Worm (Caenorhabditis elegans) whole organism, L4 larva: Measurements from ENCODE around the gene bbs-8.

Source experiments
- F37D6.2 ChIP-seq: sonication (generic microtip); optimal IDR thresholded peaks from 2 replicates; lab custom pipeline; 2016; ENCODE audit warnings: mild to moderate bottlenecking, missing genetic modification characterization, missing compliant biosample characterization
- ZK546.5 ChIP-seq, 2 experiments: sonication (generic microtip); optimal IDR thresholded peaks; 2 replicates each; lab custom pipeline; 2017; ENCODE audit warnings: missing biosample characterization in 2 of 2, missing genetic modification characterization in 2 of 2
- aha-1 ChIP-seq: fragments of 150-350 bp; peaks from one replicate; lab custom pipeline; 2014; ENCODE audit warnings: missing biosample characterization, missing genetic modification characterization
- ama-1 ChIP-seq: fragments of 150-350 bp; optimal IDR thresholded peaks from 2 replicates; lab custom pipeline; 2014; ENCODE audit warnings: inconsistent platforms, mixed read lengths
- arid-1 ChIP-seq: fragments of 200-800 bp; sonication (Bioruptor generic); conservative IDR thresholded peaks from 2 replicates; pipeline ENCODE4 v1.3.6; 2022; ENCODE audit warnings: missing genetic modification reagents, missing genetic modification characterization, missing compliant biosample characterization
- attf-4 ChIP-seq: sonication (generic microtip); optimal IDR thresholded peaks from 3 replicates; lab custom pipeline; 2017; ENCODE audit warnings: missing biosample characterization, missing genetic modification characterization
- ceh-32 ChIP-seq: sonication (generic microtip); optimal IDR thresholded peaks from 2 replicates; lab custom pipeline; 2016; ENCODE audit warnings: mild to moderate bottlenecking, missing genetic modification characterization, missing compliant biosample characterization; ENCODE audit not compliant: poor library complexity
- ctbp-1 ChIP-seq: fragments of 200-800 bp; sonication (Bioruptor generic); IDR thresholded peaks from 2 replicates; pipeline ENCODE4 v1.3.6; 2022; ENCODE audit warnings: missing genetic modification reagents, missing genetic modification characterization, missing compliant biosample characterization
- daf-12 ChIP-seq: fragments of 150-350 bp; optimal IDR thresholded peaks from 2 replicates; lab custom pipeline; 2014; ENCODE audit warnings: missing biosample characterization, missing genetic modification reagents, missing genetic modification characterization
- daf-16 ChIP-seq, 3 experiments: sonication (generic microtip); optimal IDR thresholded peaks; 2 replicates each; lab custom pipeline; 2016 to 2017; ENCODE audit warnings: missing genetic modification characterization in 3 of 3, missing genetic modification reagents in 3 of 3, mild to moderate bottlenecking in 2 of 3, missing compliant biosample characterization in 2 of 3, missing biosample characterization in 1 of 3, moderate library complexity in 1 of 3
- daf-8 ChIP-seq: fragments of 200-800 bp; sonication (Bioruptor generic); IDR thresholded peaks from 2 replicates; pipeline ENCODE4 v1.3.6; 2022; ENCODE audit warnings: missing genetic modification characterization, missing compliant biosample characterization
- dmd-6 ChIP-seq: fragments of 200-800 bp; sonication (Bioruptor generic); IDR thresholded peaks from 2 replicates; pipeline ENCODE4 v1.3.6; 2022; ENCODE audit warnings: missing genetic modification reagents, missing genetic modification characterization, missing compliant biosample characterization
- dmd-8 ChIP-seq: fragments of 200-800 bp; sonication (Bioruptor generic); IDR thresholded peaks from 2 replicates; pipeline ENCODE4 v1.3.6; 2022; ENCODE audit warnings: missing genetic modification characterization, missing compliant biosample characterization
- duxl-1 ChIP-seq: sonication (generic microtip); optimal IDR thresholded peaks from 2 replicates; lab custom pipeline; 2016; ENCODE audit warnings: mild to moderate bottlenecking, missing genetic modification characterization, moderate library complexity, missing compliant biosample characterization; ENCODE audit not compliant: poor library complexity
- egl-43 ChIP-seq: fragments of 200-800 bp; sonication (Bioruptor generic); IDR thresholded peaks from 2 replicates; pipeline ENCODE4 v1.3.6; 2022; ENCODE audit warnings: missing genetic modification reagents, missing genetic modification characterization, missing compliant biosample characterization
- fos-1 ChIP-seq: fragments of 150-350 bp; optimal IDR thresholded peaks from 2 replicates; lab custom pipeline; 2014; ENCODE audit warnings: missing biosample characterization, missing genetic modification characterization
- lim-7 ChIP-seq: fragments of 200-800 bp; sonication (Bioruptor generic); IDR thresholded peaks from 2 replicates; pipeline ENCODE4 v1.3.6; 2022; ENCODE audit warnings: missing genetic modification characterization, missing compliant biosample characterization
- lin-13 ChIP-seq: fragments of 150-350 bp; optimal IDR thresholded peaks from 2 replicates; lab custom pipeline; 2014; ENCODE audit warnings: missing biosample characterization, missing genetic modification reagents, missing genetic modification characterization
- lir-3 ChIP-seq: sonication (generic microtip); optimal IDR thresholded peaks from 2 replicates; lab custom pipeline; 2016; ENCODE audit warnings: mild to moderate bottlenecking, missing genetic modification characterization, missing compliant biosample characterization
- madf-9 ChIP-seq: fragments of 200-800 bp; sonication (Bioruptor generic); conservative IDR thresholded peaks from 2 replicates; pipeline ENCODE4 v1.3.6; 2022; ENCODE audit warnings: missing genetic modification reagents, missing genetic modification characterization, missing compliant biosample characterization
- mep-1 ChIP-seq: fragments of 150-350 bp; sonication (generic microtip); optimal IDR thresholded peaks from 3 replicates; lab custom pipeline; 2014; ENCODE audit warnings: missing biosample characterization, missing genetic modification characterization
- mxl-2 ChIP-seq: fragments of 200-800 bp; sonication (Bioruptor generic); conservative IDR thresholded peaks from 2 replicates; pipeline ENCODE4 v1.3.6; 2022; ENCODE audit warnings: missing genetic modification reagents, missing genetic modification characterization, missing compliant biosample characterization
- nhr-10 ChIP-seq: fragments of 150-350 bp; optimal IDR thresholded peaks from 2 replicates; lab custom pipeline; 2014; ENCODE audit warnings: missing biosample characterization, missing genetic modification characterization
- nhr-237 ChIP-seq: sonication (generic microtip); optimal IDR thresholded peaks from 2 replicates; lab custom pipeline; 2017; ENCODE audit warnings: missing biosample characterization, missing genetic modification characterization
- nhr-25 ChIP-seq: sonication (generic microtip); optimal IDR thresholded peaks from 2 replicates; lab custom pipeline; 2017; ENCODE audit warnings: missing genetic modification characterization, mild to moderate bottlenecking, missing compliant biosample characterization, antibody characterized with exemption, moderate library complexity, borderline replicate concordance; ENCODE audit not compliant: insufficient read depth
- nhr-28 ChIP-seq: fragments of 150-350 bp; optimal IDR thresholded peaks from 2 replicates; lab custom pipeline; 2014; ENCODE audit warnings: missing biosample characterization, missing genetic modification characterization
- nhr-41 ChIP-seq: fragments of 200-800 bp; sonication (Bioruptor generic); IDR thresholded peaks from 2 replicates; pipeline ENCODE4 v1.3.6; 2022; ENCODE audit warnings: missing genetic modification reagents, missing genetic modification characterization, missing compliant biosample characterization
- rbr-2 ChIP-seq: sonication (generic microtip); optimal IDR thresholded peaks from 2 replicates; lab custom pipeline; 2016; ENCODE audit warnings: missing genotype, missing genetic modification characterization, missing compliant biosample characterization
- snpc-4 ChIP-seq: fragments of 150-350 bp; optimal IDR thresholded peaks from 2 replicates; lab custom pipeline; 2014; ENCODE audit warnings: missing biosample characterization, missing genetic modification characterization
- spr-1 ChIP-seq: sonication (generic microtip); optimal IDR thresholded peaks from 2 replicates; lab custom pipeline; 2016; ENCODE audit warnings: mild to moderate bottlenecking, missing genetic modification characterization, missing compliant biosample characterization
- spr-3 ChIP-seq: fragments of 200-800 bp; sonication (Bioruptor generic); optimal IDR thresholded peaks from 2 replicates; lab custom pipeline; 2018; ENCODE audit warnings: mild to moderate bottlenecking, missing genetic modification characterization, missing compliant biosample characterization
- unc-62 ChIP-seq, 3 experiments: fragments of 150-350 bp in 1 of 3; sonication (generic microtip); optimal IDR thresholded peaks in 2 of 3; peaks in 1 of 3; 1 replicate in 1 of 3; 2 replicates in 2 of 3; lab custom pipeline; 2014 to 2017; ENCODE audit warnings: missing biosample characterization in 3 of 3, missing genetic modification characterization in 3 of 3, missing genetic modification reagents in 3 of 3, missing genotype in 1 of 3
- zfp-2 ChIP-seq: sonication (generic microtip); optimal IDR thresholded peaks from 2 replicates; lab custom pipeline; 2016; ENCODE audit warnings: mild to moderate bottlenecking, missing genetic modification characterization, missing compliant biosample characterization
- zfp-3 ChIP-seq: fragments of 200-800 bp; sonication (Bioruptor generic); conservative IDR thresholded peaks from 2 replicates; pipeline ENCODE4 v1.3.6; 2022; ENCODE audit warnings: missing genetic modification reagents, missing genetic modification characterization, missing compliant biosample characterization
- ztf-11 ChIP-seq: fragments of 150-350 bp; optimal IDR thresholded peaks from 2 replicates; lab custom pipeline; 2014; ENCODE audit warnings: missing biosample characterization, missing genetic modification characterization

The bbs-8 gene

DNA sequence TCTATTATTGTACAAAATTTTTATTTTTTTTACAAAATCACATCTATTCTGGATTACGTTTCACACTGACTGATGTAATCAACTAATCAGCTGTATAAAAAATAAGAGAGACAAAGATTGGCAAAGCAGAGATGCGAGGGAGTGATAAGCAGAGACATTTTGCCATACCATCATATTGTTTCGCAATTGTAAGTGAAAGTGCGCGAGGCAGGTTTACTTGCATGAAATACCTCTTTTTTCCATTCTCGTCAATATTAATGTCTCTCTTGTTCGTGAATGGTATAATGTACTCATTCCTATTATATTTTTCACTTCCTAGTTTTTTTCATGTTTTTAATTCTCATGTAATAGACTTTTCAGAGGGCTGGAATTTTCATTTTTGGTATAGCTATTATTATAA is 28.0 kb downstream of the bbs-8 start (continued):
- TF ChIP-seq nhr-25 (tag; lab: Kevin White, UChicago) (peak; percentile 5), arid-1 (GFP tag; lab: Robert Waterston, UW) (no peak), unc-62 (GFP tag; optimal IDR thresholded peaks at IDR 0.05 in 1 of 2; lab: Kevin White, UChicago) (peak in 1 of 2 experiments; percentile 71), unc-62 (tag; optimal IDR thresholded peaks at IDR 0.05; lab: Kevin White, UChicago) (no peak), spr-1 (no peak), zfp-3 (GFP tag; lab: Robert Waterston, UW) (no peak), nhr-10 (tag; lab: Kevin White, UChicago) (no peak), daf-12 (tag; lab: Kevin White, UChicago) (no peak), ctbp-1 (GFP tag; lab: Robert Waterston, UW) (no peak), attf-4 (tag; lab: Kevin White, UChicago) (no peak), fos-1 (tag; lab: Kevin White, UChicago) (no peak), egl-43 (GFP tag; lab: Robert Waterston, UW) (no peak), lim-7 (GFP tag; lab: Robert Waterston, UW) (no peak), aha-1 (tag; lab: Kevin White, UChicago) (no peak), nhr-41 (GFP tag; lab: Robert Waterston, UW) (no peak), dmd-8 (GFP tag; lab: Robert Waterston, UW) (no peak), mep-1 (tag; lab: Kevin White, UChicago) (peak; percentile 22), duxl-1 (tag; lab: Kevin White, UChicago) (no peak)

DNA sequence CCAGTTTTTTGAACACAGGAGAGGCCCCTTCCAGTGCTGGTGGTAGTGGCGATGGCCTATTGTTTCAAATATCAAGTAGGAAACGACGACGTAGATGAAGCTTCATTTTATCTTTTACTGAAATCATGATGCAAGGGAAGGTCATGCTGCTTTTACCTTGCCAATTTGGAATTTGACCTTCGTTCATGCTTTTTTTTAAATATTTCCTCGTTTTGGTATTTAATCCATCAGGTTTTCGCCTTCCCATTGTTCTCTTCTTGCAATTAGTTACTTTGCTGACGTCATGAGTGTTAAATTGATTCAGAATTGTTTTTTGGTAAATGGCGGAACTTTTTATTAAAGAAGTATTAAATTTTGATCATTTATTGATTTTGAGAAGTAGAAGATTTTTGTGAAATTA is 28.8 kb downstream of the bbs-8 start:
- peak in 1 of 2 experiments; percentile 41 for TF ChIP-seq unc-62 (GFP tag; optimal IDR thresholded peaks at IDR 0.05 in 1 of 2; lab: Kevin White, UChicago)
- TF ChIP-seq unc-62 (tag; optimal IDR thresholded peaks at IDR 0.05; lab: Kevin White, UChicago): no peak
- TF ChIP-seq zfp-2 (tag; lab: Kevin White, UChicago): no peak
- peak; percentile 0 for TF ChIP-seq nhr-25 (tag; lab: Kevin White, UChicago)
- no peak for TF ChIP-seq F37D6.2

DNA sequence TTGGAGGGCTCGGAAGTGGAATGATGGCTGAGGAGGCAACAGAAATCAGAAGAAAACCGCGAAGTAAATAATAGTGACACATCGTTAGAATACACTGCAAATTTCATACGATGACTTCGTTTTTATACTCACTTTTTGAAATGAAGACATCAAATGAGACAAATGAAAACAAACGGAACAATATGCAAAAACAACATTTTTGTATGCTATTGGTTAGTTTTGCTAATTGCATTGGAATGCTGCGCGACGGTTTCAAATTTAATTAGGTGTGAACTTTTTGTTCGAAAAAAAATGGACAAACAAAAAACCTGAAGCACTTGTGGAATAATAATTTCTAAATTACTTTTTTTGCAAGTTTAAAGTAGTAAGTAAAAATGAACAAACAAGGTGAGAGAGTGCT is 31.9 kb downstream of the bbs-8 start, which contains the start of gene grl-8:
Gene grl-8, minus strand, starts transcription at position 101 of the 400 bp plus-strand sequence.
- TF ChIP-seq dmd-8 (GFP tag; lab: Robert Waterston, UW) (no peak), ceh-32 (tag; lab: Kevin White, UChicago) (no peak), lir-3 (no peak), nhr-28 (tag; lab: Kevin White, UChicago) (no peak), daf-8 (GFP tag; lab: Robert Waterston, UW) (no peak), ZK546.5 (tag; optimal IDR thresholded peaks at IDR 0.05; lab: Kevin White, UChicago) (no peak), rbr-2 (tag; lab: Kevin White, UChicago) (no peak)

DNA sequence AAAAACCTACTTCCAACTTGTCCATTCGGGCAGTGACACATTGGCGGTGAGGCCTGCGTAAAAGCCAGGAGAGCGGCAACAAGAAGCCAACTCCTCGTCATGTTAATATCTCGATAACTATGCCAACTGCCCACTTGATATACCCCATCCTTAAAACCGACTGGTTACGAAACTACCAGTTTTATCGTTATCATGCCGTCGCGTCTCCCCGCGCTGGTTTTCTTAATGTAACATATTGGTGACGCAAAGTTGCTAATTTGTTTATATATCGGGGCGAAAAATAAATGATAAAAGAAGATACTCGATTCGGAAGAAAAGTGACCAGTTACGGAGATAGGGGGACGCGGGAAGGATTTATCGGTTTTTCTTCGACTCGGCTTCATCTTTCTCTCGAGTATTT is 33.3 kb downstream of the bbs-8 start, which contains the start of gene grl-9:
Gene grl-9, minus strand, starts transcription at position 101 of the 400 bp plus-strand sequence.
- TF ChIP-seq snpc-4 (tag; lab: Kevin White, UChicago) (no peak), nhr-237 (no peak), aha-1 (tag; lab: Kevin White, UChicago) (peak; percentile 14), ama-1 (lab: Kevin White, UChicago) (no peak), attf-4 (tag; lab: Kevin White, UChicago) (no peak), ztf-11 (no peak), unc-62 (GFP tag; optimal IDR thresholded peaks at IDR 0.05 in 1 of 2; lab: Kevin White, UChicago) (peak in 1 of 2 experiments; percentile 34), unc-62 (tag; optimal IDR thresholded peaks at IDR 0.05; lab: Kevin White, UChicago) (no peak), daf-16 (GFP tag; optimal IDR thresholded peaks at IDR 0.05; lab: Kevin White, UChicago) (no peak), daf-16 (tag; optimal IDR thresholded peaks at IDR 0.05; lab: Kevin White, UChicago) (no peak), spr-3 (no peak), duxl-1 (tag; lab: Kevin White, UChicago) (no peak), lin-13 (no peak), dmd-6 (no peak), mxl-2 (GFP tag; lab: Robert Waterston, UW) (no peak), madf-9 (no peak), zfp-2 (tag; lab: Kevin White, UChicago) (no peak), dmd-8 (GFP tag; lab: Robert Waterston, UW) (no peak)
